Fruit fly (Drosophila melanogaster): ENCODE data around the gene CG5068.

The CG5068 gene

dm6 chr3L:8986582-8986981 is at the start of gene CG5068:
Gene CG5068, plus strand, starts transcription at chr3L:8986710.
- TF ChIP-seq noc (tag; optimal IDR thresholded peaks at IDR 0.05) = no peak

dm6 chr3L:8939654-8940053 is 46.9 kb upstream of the CG5068 start:
- TF ChIP-seq noc (tag; optimal IDR thresholded peaks at IDR 0.05) = no peak

- no peak for TF ChIP-seq noc (tag; optimal IDR thresholded peaks at IDR 0.05)
These were observed 38.5 kb upstream of the CG5068 start for dm6 chr3L:8947848-8948494.

dm6 chr3L:8949823-8950222 is 36.7 kb upstream of the CG5068 start:
- no peak for TF ChIP-seq noc (tag; optimal IDR thresholded peaks at IDR 0.05)

- no peak for TF ChIP-seq noc (tag; optimal IDR thresholded peaks at IDR 0.05)
These were observed 35.6 kb upstream of the CG5068 start for dm6 chr3L:8950955-8951354.

- TF ChIP-seq noc (tag; optimal IDR thresholded peaks at IDR 0.05) = no peak
These were observed 35.0 kb upstream of the CG5068 start for dm6 chr3L:8951507-8951906.

- TF ChIP-seq noc (tag; optimal IDR thresholded peaks at IDR 0.05) = no peak
These were observed 33.8 kb upstream of the CG5068 start for dm6 chr3L:8952549-8953198.

- peak; percentile 39 for TF ChIP-seq noc (tag; optimal IDR thresholded peaks at IDR 0.05)
These were observed 33.1 kb upstream of the CG5068 start for dm6 chr3L:8953199-8953956.

dm6 chr3L:8953962-8954647 is 32.4 kb upstream of the CG5068 start, which contains the start of the genes CG43783 and orb2:
Gene CG43783, minus strand, starts transcription at chr3L:8954272.
Gene orb2, minus strand, starts transcription at chr3L:8954463.
- no peak for TF ChIP-seq noc (tag; optimal IDR thresholded peaks at IDR 0.05)

- TF ChIP-seq noc (tag; optimal IDR thresholded peaks at IDR 0.05) = peak; percentile 75
These were observed 31.9 kb upstream of the CG5068 start, which contains the start of gene GNBP3 for dm6 chr3L:8954648-8955033. Gene GNBP3, plus strand, starts transcription at chr3L:8955021.

dm6 chr3L:8955199-8955598 is 31.3 kb upstream of the CG5068 start:
- no peak for TF ChIP-seq noc (tag; optimal IDR thresholded peaks at IDR 0.05)

- no peak for TF ChIP-seq noc (tag; optimal IDR thresholded peaks at IDR 0.05)
These were observed 29.8 kb upstream of the CG5068 start, which contains the start of gene mRpL12 for dm6 chr3L:8956669-8957068. Gene mRpL12, plus strand, starts transcription at chr3L:8956791.

- no peak for TF ChIP-seq noc (tag; optimal IDR thresholded peaks at IDR 0.05)
These were observed 28.0 kb upstream of the CG5068 start, which contains the start of gene CG13313 for dm6 chr3L:8958557-8958956. Gene CG13313, plus strand, starts transcription at chr3L:8958857.

- TF ChIP-seq noc (tag; optimal IDR thresholded peaks at IDR 0.05) = no peak
These were observed 22.1 kb upstream of the CG5068 start, which contains the start of gene ValRS-m for dm6 chr3L:8964458-8964857. Gene ValRS-m, minus strand, starts transcription at chr3L:8964769.

- TF ChIP-seq noc (tag; optimal IDR thresholded peaks at IDR 0.05) = no peak
These were observed 20.0 kb upstream of the CG5068 start, which contains the start of the genes CG5653 and CG5021 for dm6 chr3L:8966324-8967011. Gene CG5653, minus strand, starts transcription at chr3L:8966374. Gene CG5021, plus strand, starts transcription at chr3L:8966829.
